Worm (Caenorhabditis elegans) whole organism, L4 larva: Measurements from ENCODE around the gene ztf-29.

Experiments used
- F44E2.7 ChIP-seq: fragments of 200-800 bp; sonication (Bioruptor generic); IDR thresholded peaks from 2 replicates; pipeline ENCODE4 v2.1.2; 2022; ENCODE audit warnings: missing genetic modification characterization, missing compliant biosample characterization
- F49E8.2 ChIP-seq: sonication (generic microtip); optimal IDR thresholded peaks from 2 replicates; lab custom pipeline; 2016; ENCODE audit warnings: missing compliant biosample characterization, mild to moderate bottlenecking, missing genetic modification characterization, borderline replicate concordance
- R02D3.7 ChIP-seq: fragments of 150-350 bp; sonication (generic microtip); optimal IDR thresholded peaks from 3 replicates; lab custom pipeline; 2014; ENCODE audit warnings: missing biosample characterization, missing genetic modification characterization
- T20F7.1 ChIP-seq: fragments of 200-800 bp; sonication (Bioruptor generic); optimal IDR thresholded peaks from 2 replicates; lab custom pipeline; 2018; ENCODE audit warnings: mild to moderate bottlenecking, missing genetic modification characterization, missing compliant biosample characterization
- T26A8.4 ChIP-seq: fragments of 200-800 bp; sonication (Bioruptor generic); IDR thresholded peaks from 2 replicates; pipeline ENCODE4 v1.3.6; 2022; ENCODE audit warnings: missing genetic modification characterization, missing compliant biosample characterization
- Y105C5A.15 ChIP-seq: fragments of 200-800 bp; sonication (Bioruptor generic); IDR thresholded peaks from 2 replicates; pipeline ENCODE4 v1.3.6; 2022; ENCODE audit warnings: missing genetic modification characterization, missing compliant biosample characterization
- Y48G9A.11 ChIP-seq: fragments of 200-800 bp; sonication (Bioruptor generic); IDR thresholded peaks from 2 replicates; pipeline ENCODE4 v1.3.6; 2022; ENCODE audit warnings: missing genetic modification reagents, missing genetic modification characterization, missing compliant biosample characterization
- Y5F2A.4 ChIP-seq: fragments of 200-800 bp; sonication (Bioruptor generic); optimal IDR thresholded peaks from 2 replicates; lab custom pipeline; 2018; ENCODE audit warnings: mild to moderate bottlenecking, missing genetic modification characterization, missing compliant biosample characterization
- Y75B8A.6 ChIP-seq: fragments of 200-800 bp; sonication (Bioruptor generic); IDR thresholded peaks from 2 replicates; pipeline ENCODE4 v1.3.6; 2022; ENCODE audit warnings: missing genetic modification reagents, missing genetic modification characterization, missing compliant biosample characterization
- aha-1 ChIP-seq: fragments of 150-350 bp; peaks from one replicate; lab custom pipeline; 2014; ENCODE audit warnings: missing biosample characterization, missing genetic modification characterization
- ama-1 ChIP-seq: fragments of 150-350 bp; optimal IDR thresholded peaks from 2 replicates; lab custom pipeline; 2014; ENCODE audit warnings: inconsistent platforms, mixed read lengths
- arid-1 ChIP-seq: fragments of 200-800 bp; sonication (Bioruptor generic); conservative IDR thresholded peaks from 2 replicates; pipeline ENCODE4 v1.3.6; 2022; ENCODE audit warnings: missing genetic modification reagents, missing genetic modification characterization, missing compliant biosample characterization
- ceh-32 ChIP-seq: sonication (generic microtip); optimal IDR thresholded peaks from 2 replicates; lab custom pipeline; 2016; ENCODE audit warnings: mild to moderate bottlenecking, missing genetic modification characterization, missing compliant biosample characterization; ENCODE audit not compliant: poor library complexity
- ceh-44 ChIP-seq: fragments of 200-800 bp; sonication (Bioruptor generic); IDR thresholded peaks from 2 replicates; pipeline ENCODE4 v1.3.6; 2022; ENCODE audit warnings: missing genetic modification reagents, missing genetic modification characterization, missing compliant biosample characterization
- cey-2 ChIP-seq: sonication (generic microtip); optimal IDR thresholded peaks from 3 replicates; lab custom pipeline; 2017; ENCODE audit warnings: missing genetic modification characterization, mild to moderate bottlenecking, missing compliant biosample characterization, antibody characterized with exemption, borderline replicate concordance; ENCODE audit not compliant: insufficient read depth
- daf-8 ChIP-seq: fragments of 200-800 bp; sonication (Bioruptor generic); IDR thresholded peaks from 2 replicates; pipeline ENCODE4 v1.3.6; 2022; ENCODE audit warnings: missing genetic modification characterization, missing compliant biosample characterization
- dmd-6 ChIP-seq: fragments of 200-800 bp; sonication (Bioruptor generic); IDR thresholded peaks from 2 replicates; pipeline ENCODE4 v1.3.6; 2022; ENCODE audit warnings: missing genetic modification reagents, missing genetic modification characterization, missing compliant biosample characterization
- dpl-1 ChIP-seq: fragments of 150-350 bp; optimal IDR thresholded peaks from 2 replicates; lab custom pipeline; 2014; ENCODE audit warnings: missing biosample characterization, missing genetic modification reagents, missing genetic modification characterization
- duxl-1 ChIP-seq: sonication (generic microtip); optimal IDR thresholded peaks from 2 replicates; lab custom pipeline; 2016; ENCODE audit warnings: mild to moderate bottlenecking, missing genetic modification characterization, moderate library complexity, missing compliant biosample characterization; ENCODE audit not compliant: poor library complexity
- egl-43 ChIP-seq: fragments of 200-800 bp; sonication (Bioruptor generic); IDR thresholded peaks from 2 replicates; pipeline ENCODE4 v1.3.6; 2022; ENCODE audit warnings: missing genetic modification reagents, missing genetic modification characterization, missing compliant biosample characterization
- fkh-10 ChIP-seq: fragments of 150-350 bp; optimal IDR thresholded peaks from 2 replicates; lab custom pipeline; 2014; ENCODE audit warnings: missing biosample characterization, missing genetic modification reagents, missing genetic modification characterization
- hif-1 ChIP-seq, 2 experiments: sonication (generic microtip); optimal IDR thresholded peaks; 2 replicates each; lab custom pipeline; 2016 to 2017; ENCODE audit warnings: missing compliant biosample characterization in 2 of 2, missing genetic modification characterization in 2 of 2, missing genetic modification reagents in 2 of 2, missing genotype in 2 of 2, mild to moderate bottlenecking in 1 of 2
- hmg-1.1 ChIP-seq: fragments of 200-800 bp; sonication (Bioruptor generic); IDR thresholded peaks from 2 replicates; pipeline ENCODE4 v1.3.6; 2022; ENCODE audit warnings: missing genetic modification reagents, missing genetic modification characterization, missing compliant biosample characterization
- lin-13 ChIP-seq: fragments of 150-350 bp; optimal IDR thresholded peaks from 2 replicates; lab custom pipeline; 2014; ENCODE audit warnings: missing biosample characterization, missing genetic modification reagents, missing genetic modification characterization
- lin-29 ChIP-seq: fragments of 200-800 bp; sonication (Bioruptor generic); IDR thresholded peaks from 2 replicates; pipeline ENCODE4 v1.3.6; 2022; ENCODE audit warnings: missing genetic modification reagents, missing genetic modification characterization, missing compliant biosample characterization
- lin-38 ChIP-seq: fragments of 200-800 bp; sonication (Bioruptor generic); IDR thresholded peaks from 2 replicates; pipeline ENCODE4 v1.3.6; 2022; ENCODE audit warnings: missing genetic modification reagents, missing genetic modification characterization, missing compliant biosample characterization
- lin-39 ChIP-seq: fragments of 150-350 bp; optimal IDR thresholded peaks from 2 replicates; lab custom pipeline; 2014; ENCODE audit warnings: missing biosample characterization, missing genetic modification reagents, missing genetic modification characterization
- nhr-10 ChIP-seq: fragments of 150-350 bp; optimal IDR thresholded peaks from 2 replicates; lab custom pipeline; 2014; ENCODE audit warnings: missing biosample characterization, missing genetic modification characterization
- nhr-11 ChIP-seq: fragments of 150-350 bp; optimal IDR thresholded peaks from 2 replicates; lab custom pipeline; 2014; ENCODE audit warnings: missing biosample characterization, missing genetic modification characterization
- nhr-41 ChIP-seq: fragments of 200-800 bp; sonication (Bioruptor generic); IDR thresholded peaks from 2 replicates; pipeline ENCODE4 v1.3.6; 2022; ENCODE audit warnings: missing genetic modification reagents, missing genetic modification characterization, missing compliant biosample characterization
- pha-4 ChIP-seq, 2 experiments: fragments of 150-350 bp in 1 of 2; fragments of 200-800 bp in 1 of 2; sonication (Bioruptor generic) in 1 of 2; IDR thresholded peaks in 1 of 2; optimal IDR thresholded peaks in 1 of 2; 2 replicates each; pipeline versions ENCODE4 v1.3.6 to Lab custom; 2014 to 2022; ENCODE audit warnings: missing genetic modification characterization in 2 of 2, missing genetic modification reagents in 2 of 2, missing biosample characterization in 1 of 2, missing compliant biosample characterization in 1 of 2
- php-3 ChIP-seq: fragments of 200-800 bp; sonication (Bioruptor generic); IDR thresholded peaks from 2 replicates; pipeline ENCODE4 v1.3.6; 2022; ENCODE audit warnings: missing genetic modification reagents, missing genetic modification characterization, missing compliant biosample characterization
- saeg-2 ChIP-seq: fragments of 200-800 bp; sonication (Bioruptor generic); IDR thresholded peaks from 2 replicates; pipeline ENCODE4 v1.3.6; 2022; ENCODE audit warnings: missing genetic modification reagents, missing genetic modification characterization, missing compliant biosample characterization
- set-16 ChIP-seq: fragments of 200-800 bp; sonication (Bioruptor generic); IDR thresholded peaks from 2 replicates; pipeline ENCODE4 v1.3.6; 2022; ENCODE audit warnings: missing genetic modification reagents, missing genetic modification characterization, missing compliant biosample characterization
- skn-1 ChIP-seq: fragments of 150-350 bp; optimal IDR thresholded peaks from 2 replicates; lab custom pipeline; 2014; ENCODE audit warnings: missing biosample characterization, missing genetic modification characterization
- snpc-1.2 ChIP-seq: fragments of 200-800 bp; sonication (Bioruptor generic); IDR thresholded peaks from 2 replicates; pipeline ENCODE4 v1.3.6; 2022; ENCODE audit warnings: missing genetic modification reagents, missing genetic modification characterization, missing compliant biosample characterization
- tra-1 ChIP-seq: fragments of 200-800 bp; sonication (Bioruptor generic); IDR thresholded peaks from 2 replicates; pipeline ENCODE4 v1.3.6; 2022; ENCODE audit warnings: missing genetic modification reagents, missing genetic modification characterization, missing compliant biosample characterization
- unc-130 ChIP-seq: sonication (generic microtip); optimal IDR thresholded peaks from 2 replicates; lab custom pipeline; 2016; ENCODE audit warnings: missing genetic modification reagents, missing genetic modification characterization, missing compliant biosample characterization
- unc-39 ChIP-seq: sonication (generic microtip); optimal IDR thresholded peaks from 2 replicates; lab custom pipeline; 2017; ENCODE audit warnings: missing biosample characterization, missing genetic modification characterization
- zfp-3 ChIP-seq: fragments of 200-800 bp; sonication (Bioruptor generic); conservative IDR thresholded peaks from 2 replicates; pipeline ENCODE4 v1.3.6; 2022; ENCODE audit warnings: missing genetic modification reagents, missing genetic modification characterization, missing compliant biosample characterization
- zip-11 ChIP-seq: fragments of 200-800 bp; sonication (Bioruptor generic); IDR thresholded peaks from 2 replicates; pipeline ENCODE4 v1.3.6; 2022; ENCODE audit warnings: missing genetic modification characterization, missing compliant biosample characterization
- zip-2 ChIP-seq: fragments of 150-350 bp; optimal IDR thresholded peaks from 2 replicates; lab custom pipeline; 2014; ENCODE audit warnings: missing biosample characterization, missing genetic modification characterization

The ztf-29 gene

ce11 chrIII:11560504-11561202, at the start of gene ztf-29:
ztf-29 (plus strand) TSS chrIII:11561152.
- TF ChIP-seq lin-39 (tag; lab: Kevin White, UChicago): no peak
- no peak for TF ChIP-seq zip-11 (GFP tag; lab: Robert Waterston, UW)
- no peak for TF ChIP-seq arid-1 (GFP tag; lab: Robert Waterston, UW)
- TF ChIP-seq aha-1: peak; percentile 19
- 0 out of 2 replicates have a peak, but pooled peaks have one; percentile 18 for TF ChIP-seq hmg-1.1 (GFP tag; lab: Robert Waterston, UW)
- TF ChIP-seq, all 104 proteins: peak for 2

- no peak for TF ChIP-seq nhr-11
- no peak for TF ChIP-seq zfp-3 (GFP tag; lab: Robert Waterston, UW)
- TF ChIP-seq T20F7.1 (GFP tag; lab: Kevin White, UChicago): no peak
- TF ChIP-seq set-16 (GFP tag; lab: Robert Waterston, UW): no peak
- TF ChIP-seq duxl-1 (tag; lab: Kevin White, UChicago): no peak
- no peak for TF ChIP-seq hmg-1.1 (GFP tag; lab: Robert Waterston, UW)
- TF ChIP-seq T26A8.4 (GFP tag; lab: Robert Waterston, UW): no peak
- TF ChIP-seq daf-8 (GFP tag; lab: Robert Waterston, UW): no peak
- TF ChIP-seq Y105C5A.15 (GFP tag; lab: Robert Waterston, UW): no peak
- TF ChIP-seq, all 104 proteins: peak for 0
Observed at ce11 chrIII:11523504-11524025, 37.4 kb upstream of the ztf-29 start, which contains the start of the genes Y66D12A.16 and such-1. Y66D12A.16 (plus strand) TSS chrIII:11523554. such-1 (minus strand) TSS chrIII:11523759.

ce11 chrIII:11524073-11524472, 36.9 kb upstream of the ztf-29 start:
- TF ChIP-seq lin-38 (GFP tag; lab: Robert Waterston, UW) (peak; percentile 61), lin-29 (GFP tag; lab: Robert Waterston, UW) (no peak), Y48G9A.11 (GFP tag; lab: Robert Waterston, UW) (peak; percentile 41; the same call in 1 of the 2 replicates), F49E8.2 (tag; lab: Kevin White, UChicago) (peak; percentile 70), unc-130 (GFP tag; lab: Kevin White, UChicago) (peak; percentile 23)

ce11 chrIII:11526396-11526795, 34.6 kb upstream of the ztf-29 start, which contains the start of gene xpb-1:
xpb-1 (plus strand) TSS chrIII:11526657.
- TF ChIP-seq saeg-2 (no peak), snpc-1.2 (GFP tag; lab: Robert Waterston, UW) (no peak), cey-2 (no peak), R02D3.7 (tag; lab: Kevin White, UChicago) (no peak), dmd-6 (GFP tag; lab: Robert Waterston, UW) (no peak), ceh-44 (GFP tag; lab: Robert Waterston, UW) (no peak), pha-4 (GFP tag; IDR thresholded peaks at IDR 0.05; lab: Robert Waterston, UW) (no peak), pha-4 (tag; optimal IDR thresholded peaks at IDR 0.05; lab: Kevin White, UChicago) (no peak), zip-2 (tag; lab: Kevin White, UChicago) (no peak), skn-1 (tag; lab: Kevin White, UChicago) (no peak), tra-1 (GFP tag; lab: Robert Waterston, UW) (no peak), unc-39 (no peak), zfp-3 (GFP tag; lab: Robert Waterston, UW) (no peak), ama-1 (lab: Kevin White, UChicago) (no peak), Y5F2A.4 (no peak), daf-8 (GFP tag; lab: Robert Waterston, UW) (no peak), nhr-10 (tag; lab: Kevin White, UChicago) (no peak), lin-13 (GFP tag; lab: Kevin White, UChicago) (no peak), nhr-41 (no peak), Y75B8A.6 (GFP tag; lab: Robert Waterston, UW) (no peak), lin-38 (GFP tag; lab: Robert Waterston, UW) (peak; percentile 35; the same call in 1 of the 2 replicates), ceh-32 (no peak), hmg-1.1 (GFP tag; lab: Robert Waterston, UW) (no peak), fkh-10 (GFP tag; lab: Kevin White, UChicago) (no peak), hif-1 (tag; optimal IDR thresholded peaks at IDR 0.05; lab: Kevin White, UChicago) (no peak), F44E2.7 (GFP tag; lab: Robert Waterston, UW) (no peak), dpl-1 (peak; percentile 36), egl-43 (GFP tag; lab: Robert Waterston, UW) (no peak), php-3 (no peak)
